Fruit fly (Drosophila melanogaster): Measurements from ENCODE around the gene Tl.

Tl gene

DNA sequence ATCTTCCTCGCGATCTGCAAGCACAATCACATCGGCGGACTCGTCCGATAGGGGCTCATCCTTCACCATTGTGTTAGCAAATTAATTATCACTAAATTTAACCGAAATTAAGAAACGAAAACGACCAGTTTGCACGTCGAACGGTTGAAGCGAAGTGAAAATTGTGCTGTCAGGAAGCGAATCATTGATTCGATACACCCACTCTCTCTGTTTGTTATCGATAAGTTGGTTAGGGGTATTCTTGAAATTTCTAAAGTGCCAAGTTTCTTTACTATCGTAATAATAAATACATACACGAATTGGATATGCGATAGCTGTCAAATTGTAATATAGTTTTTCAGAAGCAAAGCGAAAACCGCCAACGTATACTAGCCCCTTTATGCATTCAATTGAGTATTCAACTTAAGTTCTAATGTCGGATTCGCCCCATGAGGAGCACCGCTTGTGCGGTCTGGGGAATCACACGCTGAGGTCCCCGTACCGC, 76.7 kb downstream of the Tl start, which contains the start of gene Rb97D (continued):
- TF ChIP-seq az2 (GFP tag; optimal IDR thresholded peaks at IDR 0.05) (peak; percentile 64), CG34376 (GFP tag; optimal IDR thresholded peaks at IDR 0.05) (peak; percentile 51), CG10366 (GFP tag; IDR thresholded peaks at IDR 0.05) (peak; percentile 70), Hr3 (GFP tag; optimal IDR thresholded peaks at IDR 0.05) (peak; percentile 65), zf30C (GFP tag; optimal IDR thresholded peaks at IDR 0.05) (no peak), Hey (tag; optimal IDR thresholded peaks at IDR 0.05) (peak; percentile 15), CG15479 (GFP tag; optimal IDR thresholded peaks at IDR 0.05) (no peak), CG4730 (GFP tag; IDR thresholded peaks at IDR 0.05) (peak; percentile 39; the same call in 1 of the 2 replicates), CG6683 (GFP tag; optimal IDR thresholded peaks at IDR 0.05) (peak; percentile 15), psq (GFP tag; optimal IDR thresholded peaks at IDR 0.05) (no peak), gce (GFP tag; IDR thresholded peaks at IDR 0.05) (0 out of 3 replicates have a peak, but pooled peaks have one; percentile 43), otp (GFP tag; IDR thresholded peaks at IDR 0.05) (peak; percentile 53; the same call in 1 of the 3 replicates), pb (GFP tag; optimal IDR thresholded peaks at IDR 0.05) (peak; percentile 55), wor (GFP tag; IDR thresholded peaks at IDR 0.05) (peak; percentile 50), slou (GFP tag; optimal IDR thresholded peaks at IDR 0.05) (no peak), slp2 (GFP tag; optimal IDR thresholded peaks at IDR 0.05) (peak; percentile 32), CG4707 (GFP tag; optimal IDR thresholded peaks at IDR 0.05) (no peak), ATbp (GFP tag; optimal IDR thresholded peaks at IDR 0.05) (no peak), CG17612 (GFP tag; IDR thresholded peaks at IDR 0.05) (no peak), CG3281 (GFP tag; optimal IDR thresholded peaks at IDR 0.05) (peak; percentile 66), lola (GFP tag; optimal IDR thresholded peaks at IDR 0.05) (peak in 1 of 3 experiments; percentile 73), ac (GFP tag; optimal IDR thresholded peaks at IDR 0.05) (peak; percentile 24), amos (GFP tag; IDR thresholded peaks at IDR 0.05; ENCODE audit: partially characterized antibody) (peak; percentile 82), Camta (GFP tag; optimal IDR thresholded peaks at IDR 0.05) (peak; percentile 71), lilli (GFP tag; optimal IDR thresholded peaks at IDR 0.05) (peak; percentile 80), CG2712 (tag; optimal IDR thresholded peaks at IDR 0.05) (peak; percentile 79), HLH4C (GFP tag; IDR thresholded peaks at IDR 0.05; ENCODE audit: partially characterized antibody) (peak; percentile 82), eyg (GFP tag; optimal IDR thresholded peaks at IDR 0.05) (no peak), sim (GFP tag; IDR thresholded peaks at IDR 0.05) (no peak), CG8388 (GFP tag; optimal IDR thresholded peaks at IDR 0.05) (peak; percentile 60), cas (GFP tag; IDR thresholded peaks at IDR 0.05) (peak; percentile 41; the same call in 1 of the 2 replicates), MBD-R2 (GFP tag; IDR thresholded peaks at IDR 0.05) (peak; percentile 74), vvl (GFP tag; IDR thresholded peaks at IDR 0.05) (peak; percentile 83), dpn (GFP tag; optimal IDR thresholded peaks at IDR 0.05) (peak; percentile 74 to 77), CG12219 (GFP tag; optimal IDR thresholded peaks at IDR 0.05) (peak; percentile 62), CrebB (tag; optimal IDR thresholded peaks at IDR 0.05) (peak; percentile 24), CG3995 (GFP tag; optimal IDR thresholded peaks at IDR 0.05) (peak; percentile 46), CG14860 (GFP tag; IDR thresholded peaks at IDR 0.05; ENCODE audit: partially characterized antibody) (peak; percentile 86), CG10267 (tag; optimal IDR thresholded peaks at IDR 0.05) (peak; percentile 65), vnd (GFP tag; IDR thresholded peaks at IDR 0.05; ENCODE audit: partially characterized antibody) (peak; percentile 82), CG14050 (GFP tag; IDR thresholded peaks at IDR 0.05) (peak; percentile 47; the same call in 2 of the 3 replicates), wdn (GFP tag; IDR thresholded peaks at IDR 0.05) (0 out of 2 replicates have a peak, but pooled peaks have one; percentile 36), CG11398 (GFP tag; optimal IDR thresholded peaks at IDR 0.05) (peak; percentile 38), BtbVII (GFP tag; optimal IDR thresholded peaks at IDR 0.05) (no peak), ssp (GFP tag; IDR thresholded peaks at IDR 0.05) (peak; percentile 70; the same call in 1 of the 2 replicates), sr (GFP tag; IDR thresholded peaks at IDR 0.05) (peak; percentile 6; the same call in 2 of the 3 replicates), CG4360 (GFP tag; IDR thresholded peaks at IDR 0.05) (no peak; the same call in 1 of the 2 replicates), lbe (GFP tag; optimal IDR thresholded peaks at IDR 0.05) (peak; percentile 41), MTF-1 (GFP tag; optimal IDR thresholded peaks at IDR 0.05; ENCODE audit: borderline replicate concordance) (no peak), CG1832 (GFP tag; optimal IDR thresholded peaks at IDR 0.05) (no peak)
